Fruit fly (Drosophila melanogaster) whole organism, pupa: ENCODE measurements around the gene CG43725.

Experiments used
- CG10348 ChIP-seq: fragments of 200-800 bp; sonication (Bioruptor generic); IDR thresholded peaks from 2 replicates; pipeline ENCODE4 v1.3.6; 2022; ENCODE audit warnings: missing biosample characterization, missing genetic modification characterization
- CG12605 ChIP-seq: fragments of 200-800 bp; sonication (Bioruptor generic); IDR thresholded peaks from 2 replicates; pipeline ENCODE4 v1.3.6; 2022; ENCODE audit warnings: missing biosample characterization, missing genetic modification characterization
- CG13204 ChIP-seq: fragments of 200-800 bp; sonication (Bioruptor generic); optimal IDR thresholded peaks from 2 replicates; lab custom pipeline; 2018; ENCODE audit warnings: missing biosample characterization, mild to moderate bottlenecking, missing genetic modification characterization, moderate library complexity
- CG14655 ChIP-seq: fragments of 200-800 bp; sonication (Bioruptor generic); optimal IDR thresholded peaks from 3 replicates; lab custom pipeline; 2017; ENCODE audit warnings: mild to moderate bottlenecking, missing biosample characterization, missing genetic modification reagents, missing genetic modification characterization
- CG15710 ChIP-seq: fragments of 200-800 bp; sonication (Bioruptor generic); optimal IDR thresholded peaks from 2 replicates; lab custom pipeline; 2018; ENCODE audit warnings: missing biosample characterization, mild to moderate bottlenecking, missing genetic modification characterization, moderate library complexity
- CG17806 ChIP-seq: fragments of 200-800 bp; sonication (Bioruptor generic); optimal IDR thresholded peaks from 2 replicates; lab custom pipeline; 2018; ENCODE audit warnings: missing biosample characterization, mild to moderate bottlenecking, missing genetic modification characterization, moderate library complexity
- CG32121 ChIP-seq: fragments of 200-800 bp; sonication (Bioruptor generic); IDR thresholded peaks from 2 replicates; pipeline ENCODE4 v1.3.6; 2022; ENCODE audit warnings: missing biosample characterization, missing genetic modification characterization
- CG34367 ChIP-seq: fragments of 200-800 bp; sonication (Bioruptor generic); optimal IDR thresholded peaks from 2 replicates; lab custom pipeline; 2018; ENCODE audit warnings: missing biosample characterization, mild to moderate bottlenecking, missing genetic modification characterization
- CG4496 ChIP-seq: fragments of 200-800 bp; sonication (Bioruptor generic); IDR thresholded peaks from 3 replicates; pipeline ENCODE4 v1.3.6; 2022; ENCODE audit warnings: missing biosample characterization, missing genetic modification characterization
- CG8301 ChIP-seq: fragments of 200-800 bp; sonication (Bioruptor generic); optimal IDR thresholded peaks from 2 replicates; lab custom pipeline; 2018; ENCODE audit warnings: missing biosample characterization, mild to moderate bottlenecking, missing genetic modification characterization
- CG9948 ChIP-seq: fragments of 200-800 bp; sonication (Bioruptor generic); optimal IDR thresholded peaks from 2 replicates; lab custom pipeline; 2018; ENCODE audit warnings: missing biosample characterization, mild to moderate bottlenecking, missing genetic modification characterization, moderate library complexity
- EcR ChIP-seq: fragments of 200-800 bp; sonication (Bioruptor generic); optimal IDR thresholded peaks from 3 replicates; lab custom pipeline; 2019; ENCODE audit warnings: missing biosample characterization, missing genetic modification characterization, mild to moderate bottlenecking, moderate library complexity, missing genetic modification reagents
- Ets98B ChIP-seq: fragments of 200-800 bp; sonication (Bioruptor generic); IDR thresholded peaks from 2 replicates; pipeline ENCODE4 v1.3.6; 2022; ENCODE audit warnings: missing biosample characterization, missing genetic modification characterization
- Pif1A ChIP-seq: fragments of 200-800 bp; sonication (Bioruptor generic); optimal IDR thresholded peaks from 3 replicates; lab custom pipeline; 2016; ENCODE audit warnings: missing biosample characterization, missing genetic modification characterization
- Pif1B ChIP-seq: fragments of 200-800 bp; sonication (Bioruptor generic); optimal IDR thresholded peaks from 3 replicates; lab custom pipeline; 2016; ENCODE audit warnings: missing biosample characterization, missing genetic modification characterization
- Snoo ChIP-seq: fragments of 200-800 bp; sonication (Bioruptor generic); optimal IDR thresholded peaks from 3 replicates; lab custom pipeline; 2017; ENCODE audit warnings: missing biosample characterization, mild to moderate bottlenecking, missing genetic modification characterization, inconsistent platforms
- fd96Ca ChIP-seq: fragments of 200-800 bp; sonication (Bioruptor generic); IDR thresholded peaks from 3 replicates; pipeline ENCODE4 v1.3.6; 2022; ENCODE audit warnings: missing biosample characterization, missing genetic modification characterization
- gl ChIP-seq: fragments of 200-800 bp; sonication (Bioruptor generic); optimal IDR thresholded peaks from 2 replicates; lab custom pipeline; 2018; ENCODE audit warnings: missing biosample characterization, mild to moderate bottlenecking, missing genetic modification characterization
- rn ChIP-seq: fragments of 200-800 bp; sonication (Bioruptor generic); IDR thresholded peaks from 2 replicates; pipeline ENCODE4 v1.3.6; 2022; ENCODE audit warnings: missing biosample characterization, missing genetic modification characterization

CG43725 gene

DNA sequence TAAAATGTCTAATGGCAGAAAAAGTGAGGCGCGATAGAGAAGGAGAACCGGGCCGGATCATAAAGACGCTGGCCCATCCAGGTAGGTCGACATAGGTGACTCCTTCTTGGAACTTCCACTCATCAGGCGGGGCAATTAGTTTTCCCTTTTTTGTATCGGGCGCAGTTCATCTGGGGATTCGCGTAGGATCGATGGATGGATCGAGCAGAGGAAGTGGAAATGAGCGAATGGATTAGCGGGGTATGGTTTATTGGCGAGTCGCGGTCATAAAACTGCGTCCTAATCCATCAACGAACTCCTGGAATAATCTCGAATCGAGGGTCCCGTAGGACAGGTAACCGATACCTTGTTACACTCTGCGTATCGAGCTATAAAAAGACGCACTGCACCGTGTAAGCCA lies at the start of gene CG43725:
Gene CG43725 (plus strand): TSS at position 400 of the 400 bp plus-strand sequence.
- no peak for TF ChIP-seq CG13204 (GFP tag; lab: Kevin White, UChicago)
- no peak for TF ChIP-seq rn
- TF ChIP-seq CG32121 (GFP tag; lab: Robert Waterston, UW), result no peak
- TF ChIP-seq gl, result no peak
- no peak for TF ChIP-seq CG15710 (tag; lab: Kevin White, UChicago)

- TF ChIP-seq CG8301 (tag; lab: Kevin White, UChicago) (no peak), CG4496 (GFP tag; lab: Robert Waterston, UW) (no peak), EcR (peak; percentile 84), CG32121 (GFP tag; lab: Robert Waterston, UW) (no peak), CG9948 (no peak), CG17806 (tag; lab: Kevin White, UChicago) (no peak), gl (peak; percentile 53)
Observed at dm6 chr2L:11027213-11027612, 48.1 kb upstream of the CG43725 start.

DNA sequence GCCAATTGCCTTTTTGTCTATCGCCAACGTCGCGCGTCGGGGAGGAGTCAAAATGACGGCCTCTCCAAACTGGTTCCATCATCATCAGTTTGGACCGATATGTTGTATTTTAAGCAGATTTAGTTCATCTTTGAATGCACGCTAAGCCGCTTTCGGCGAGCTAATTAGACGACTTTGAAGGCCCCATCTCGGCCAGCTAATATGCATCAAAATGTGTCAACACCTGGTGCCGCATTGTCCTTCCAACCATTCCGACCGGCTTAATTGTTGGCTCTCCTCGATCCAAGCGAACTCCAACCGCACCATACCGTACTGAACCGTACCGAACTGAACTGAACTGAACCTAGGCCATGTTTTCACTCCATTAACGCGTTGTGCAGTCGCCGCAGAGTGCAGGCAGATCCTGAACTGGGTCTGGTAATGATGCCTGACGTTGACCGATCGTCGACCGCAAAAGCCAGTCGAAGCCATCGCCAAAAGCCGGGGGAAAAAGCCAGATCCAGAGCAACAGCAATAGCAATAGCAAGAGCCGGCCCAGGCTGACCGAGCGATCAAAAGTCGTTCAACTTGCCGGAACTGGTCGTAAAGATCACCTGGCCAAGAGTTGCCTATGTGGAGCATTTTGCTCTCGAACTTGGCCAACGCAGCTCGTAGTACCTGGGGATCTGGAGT lies 47.4 kb upstream of the CG43725 start:
- TF ChIP-seq Pif1A (GFP tag; lab: Kevin White, UChicago), result no peak
- TF ChIP-seq EcR, result peak; percentile 92
- no peak for TF ChIP-seq CG17806 (tag; lab: Kevin White, UChicago)
- TF ChIP-seq CG13204 (GFP tag; lab: Kevin White, UChicago), result no peak
- no peak for TF ChIP-seq rn
- TF ChIP-seq, all 21 proteins: peak for 1

DNA sequence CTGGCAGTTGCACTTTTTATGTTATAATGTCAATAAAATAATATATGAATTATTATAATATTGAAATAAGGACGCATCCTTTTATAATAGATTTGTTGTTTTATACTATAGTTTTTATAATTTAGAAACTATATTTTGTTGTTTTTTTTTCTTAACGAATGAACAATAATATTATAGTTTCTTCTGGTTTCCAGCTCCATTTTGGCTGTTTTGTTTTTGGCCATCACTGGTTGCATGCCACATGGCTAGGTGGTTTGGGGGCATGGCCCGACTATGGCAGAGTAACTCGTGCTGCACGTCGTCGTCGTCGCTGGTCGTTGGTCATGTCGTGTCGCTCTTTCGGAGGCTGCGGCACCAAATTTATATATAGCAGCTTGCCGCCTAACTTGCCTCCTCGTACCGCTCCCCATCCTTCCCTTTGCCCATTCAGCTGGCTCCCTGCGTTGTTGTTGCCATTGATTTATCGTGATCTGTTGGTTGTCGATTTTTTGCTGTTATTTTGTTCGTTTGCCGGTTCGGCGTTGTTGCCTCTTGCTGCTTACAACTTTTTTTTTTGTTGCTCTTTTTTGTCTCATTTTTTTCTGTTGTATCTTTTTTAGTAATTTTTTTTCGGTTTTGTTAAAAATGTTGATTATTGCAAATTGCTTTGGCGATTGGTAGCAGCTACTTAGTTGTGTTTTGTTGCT lies 42.9 kb upstream of the CG43725 start:
- no peak for TF ChIP-seq CG17806 (tag; lab: Kevin White, UChicago)
- peak; percentile 21; the same call in 1 of the 2 replicates for TF ChIP-seq rn
- peak; percentile 58 for TF ChIP-seq CG14655 (GFP tag; lab: Kevin White, UChicago)
- peak; percentile 38 for TF ChIP-seq gl
- TF ChIP-seq Pif1A (GFP tag; lab: Kevin White, UChicago), result peak; percentile 36
- TF ChIP-seq CG13204 (GFP tag; lab: Kevin White, UChicago), result peak; percentile 74
- TF ChIP-seq Pif1B (GFP tag; lab: Kevin White, UChicago), result no peak
- no peak for TF ChIP-seq CG34367
- TF ChIP-seq CG12605 (GFP tag; lab: Robert Waterston, UW), result peak; percentile 88
- TF ChIP-seq CG8301 (tag; lab: Kevin White, UChicago), result no peak
- peak; percentile 6 for TF ChIP-seq CG9948
- TF ChIP-seq fd96Ca (GFP tag; lab: Robert Waterston, UW), result peak; percentile 16; the same call in 1 of the 3 replicates
- TF ChIP-seq CG10348 (GFP tag; lab: Robert Waterston, UW), result no peak
- peak; percentile 21 for TF ChIP-seq CG32121 (GFP tag; lab: Robert Waterston, UW)
- TF ChIP-seq CG15710 (tag; lab: Kevin White, UChicago), result no peak
- peak; percentile 60; the same call in 1 of the 2 replicates for TF ChIP-seq Ets98B (GFP tag; lab: Robert Waterston, UW)
- TF ChIP-seq CG4496 (GFP tag; lab: Robert Waterston, UW), result peak; percentile 74; the same call in 2 of the 3 replicates
- no peak for TF ChIP-seq Snoo (tag; lab: Kevin White, UChicago)

DNA sequence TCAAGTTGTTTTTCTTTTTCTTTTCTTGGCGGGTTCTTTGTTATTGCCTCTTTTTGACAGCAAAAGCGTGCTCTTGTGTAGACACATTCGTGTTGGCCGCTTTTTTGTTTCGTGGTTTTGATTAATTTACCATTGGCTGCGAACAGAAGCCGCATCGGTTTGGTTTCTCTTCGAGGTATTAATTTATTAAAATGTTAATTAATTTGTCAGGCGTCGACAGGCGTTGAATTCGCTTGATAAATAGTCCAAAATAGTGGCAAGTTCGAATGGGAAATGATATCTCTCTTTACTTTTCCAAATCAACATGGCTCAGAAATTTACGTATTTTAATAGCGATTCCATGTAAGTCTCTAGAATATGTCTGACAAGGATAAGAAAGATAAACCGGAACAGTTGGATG lies 40.8 kb upstream of the CG43725 start, which contains the start of gene CG18666:
Gene CG18666 (plus strand): TSS at position 301 of the 400 bp plus-strand sequence.
- TF ChIP-seq Pif1A (GFP tag; lab: Kevin White, UChicago) (no peak), CG4496 (GFP tag; lab: Robert Waterston, UW) (no peak), CG12605 (GFP tag; lab: Robert Waterston, UW) (no peak), CG14655 (GFP tag; lab: Kevin White, UChicago) (no peak), Snoo (tag; lab: Kevin White, UChicago) (no peak)

dm6 chr2L:11037583-11038517 lies 37.5 kb upstream of the CG43725 start:
- TF ChIP-seq Pif1A (GFP tag; lab: Kevin White, UChicago) (peak; percentile 35), EcR (no peak), CG9948 (peak; percentile 9), CG12605 (GFP tag; lab: Robert Waterston, UW) (no peak), fd96Ca (GFP tag; lab: Robert Waterston, UW) (no peak), CG14655 (GFP tag; lab: Kevin White, UChicago) (peak; percentile 36)

dm6 chr2L:11038918-11039317 lies 36.4 kb upstream of the CG43725 start:
- no peak for TF ChIP-seq CG8301 (tag; lab: Kevin White, UChicago)
- no peak for TF ChIP-seq gl
- TF ChIP-seq Pif1B (GFP tag; lab: Kevin White, UChicago), result no peak
- TF ChIP-seq CG15710 (tag; lab: Kevin White, UChicago), result no peak
- no peak for TF ChIP-seq CG14655 (GFP tag; lab: Kevin White, UChicago)
